Worm (Caenorhabditis elegans): ENCODE data around the gene pals-17.

The pals-17 gene

DNA sequence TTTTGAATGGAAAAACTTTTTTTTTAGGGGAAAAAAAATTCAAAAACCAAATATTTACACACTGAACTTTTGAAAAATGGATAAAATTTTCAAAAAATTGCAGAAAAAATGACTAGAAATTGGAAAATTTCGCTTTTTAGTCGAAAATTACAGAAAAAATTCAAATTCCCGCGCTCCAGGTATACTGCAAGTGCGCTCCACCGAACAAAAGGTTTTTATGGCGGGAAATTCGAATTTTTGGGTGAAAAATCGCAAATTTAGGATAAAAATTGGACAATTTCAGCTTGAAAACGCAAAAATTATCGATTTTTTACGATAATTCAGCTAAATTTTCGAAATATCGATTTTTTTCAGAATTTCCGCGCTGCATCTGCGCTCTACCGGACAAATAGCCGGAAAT, 37.6 kb upstream of the pals-17 start:
- TF ChIP-seq ZK546.5 (tag; optimal IDR thresholded peaks at IDR 0.05) (no peak), aha-1 (tag) (peak; percentile 8), nhr-77 (tag; optimal IDR thresholded peaks at IDR 0.05) (no peak), ceh-28 (tag; optimal IDR thresholded peaks at IDR 0.05) (peak; percentile 6), egl-27 (tag; optimal IDR thresholded peaks at IDR 0.05) (no peak), lin-38 (GFP tag; IDR thresholded peaks at IDR 0.05) (peak; percentile 81)

DNA sequence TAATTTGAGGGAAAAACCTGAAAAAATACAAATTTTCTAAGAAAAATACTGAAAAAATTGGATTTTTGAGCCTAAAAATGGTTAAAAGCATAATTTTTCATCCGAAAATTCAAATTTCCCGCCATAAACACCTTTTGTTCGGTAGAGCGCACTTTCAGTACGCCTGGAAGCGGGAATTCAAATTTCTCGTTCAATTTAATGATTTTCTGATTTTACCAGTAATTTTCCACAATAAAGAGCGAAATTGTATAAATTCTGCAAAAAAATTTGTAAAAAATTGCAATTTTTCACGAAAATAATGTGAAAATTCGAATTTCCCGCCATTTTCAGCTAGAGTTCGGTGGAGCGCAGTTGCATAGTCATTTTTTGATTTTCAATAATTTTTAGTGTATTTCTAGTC, 36.8 kb upstream of the pals-17 start:
- TF ChIP-seq madf-5 (GFP tag; IDR thresholded peaks at IDR 0.05) (no peak), hlh-11 (tag; optimal IDR thresholded peaks at IDR 0.05) (no peak), lin-38 (GFP tag; IDR thresholded peaks at IDR 0.05) (peak; percentile 70), tag-97 (GFP tag; IDR thresholded peaks at IDR 0.05) (no peak), skn-1 (tag; optimal IDR thresholded peaks at IDR 0.05) (no peak), mdt-29 (GFP tag; IDR thresholded peaks at IDR 0.05) (no peak), saeg-2 (GFP tag; IDR thresholded peaks at IDR 0.05) (no peak)

DNA sequence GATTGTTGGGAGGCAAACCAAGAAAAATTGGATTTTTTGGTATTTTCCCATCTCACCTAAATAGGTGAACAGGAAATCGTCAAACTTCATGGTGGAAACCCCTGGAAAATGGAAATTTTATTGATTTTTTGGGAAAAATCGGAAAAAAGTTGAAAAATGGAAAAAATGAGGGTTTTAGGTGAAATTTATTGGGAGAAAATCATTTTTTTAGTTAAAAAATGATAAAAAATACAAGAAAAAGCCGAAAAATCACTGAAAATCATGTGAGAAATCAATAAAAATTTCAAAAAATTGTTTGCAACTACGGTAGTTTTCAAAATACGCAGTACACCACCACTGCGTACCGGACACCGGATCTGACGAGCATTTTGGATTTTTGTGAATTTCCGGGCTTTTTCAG, 35.5 kb upstream of the pals-17 start, which contains the start of gene lelo-2:
Gene lelo-2 (minus strand): TSS at position 101 of the 400 bp plus-strand sequence.
- TF ChIP-seq aha-1 (tag) (peak; percentile 27), hif-1 (tag; optimal IDR thresholded peaks at IDR 0.05) (no peak), snpc-4 (tag; optimal IDR thresholded peaks at IDR 0.05) (no peak), dmd-6 (GFP tag; IDR thresholded peaks at IDR 0.05) (no peak), ZK546.5 (tag; optimal IDR thresholded peaks at IDR 0.05) (no peak), fkh-10 (GFP tag; optimal IDR thresholded peaks at IDR 0.05) (no peak), cey-2 (tag; optimal IDR thresholded peaks at IDR 0.05; ENCODE audit: borderline replicate concordance, insufficient read depth) (no peak), daf-19 (GFP tag; conservative IDR thresholded peaks at IDR 0.05) (no peak)

DNA sequence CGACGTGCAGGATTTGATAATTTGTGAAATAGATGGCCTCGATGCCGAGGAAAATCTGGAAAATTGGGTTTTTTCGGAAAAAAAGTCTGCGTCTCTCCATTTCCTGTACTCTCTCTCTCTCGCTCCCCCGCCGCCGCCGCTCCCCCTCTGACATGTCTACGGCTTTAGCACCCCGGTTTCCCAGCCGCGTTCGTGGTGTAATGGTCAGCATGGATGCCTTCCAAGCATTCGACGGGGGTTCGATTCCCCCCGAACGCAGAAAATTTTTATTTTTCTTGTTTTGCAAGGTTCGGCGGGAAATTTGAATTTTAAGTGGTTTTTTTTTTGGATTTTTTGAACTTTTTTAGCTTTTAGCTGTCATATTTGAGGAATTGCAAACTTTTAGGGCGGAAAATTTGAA, 32.7 kb upstream of the pals-17 start:
- TF ChIP-seq dmd-6 (GFP tag; IDR thresholded peaks at IDR 0.05) = peak; percentile 53
- peak; percentile 90 for TF ChIP-seq lim-7 (GFP tag; IDR thresholded peaks at IDR 0.05)
- TF ChIP-seq egl-27 (tag; optimal IDR thresholded peaks at IDR 0.05) = no peak
- TF ChIP-seq daf-12 (tag; optimal IDR thresholded peaks at IDR 0.05) = no peak
- no peak for TF ChIP-seq ces-1 (GFP tag; optimal IDR thresholded peaks at IDR 0.05)
- no peak for TF ChIP-seq jun-1 (tag; optimal IDR thresholded peaks at IDR 0.05)
- no peak for TF ChIP-seq unc-62 (GFP tag; optimal IDR thresholded peaks at IDR 0.05 in 1 of 2)
- no peak for TF ChIP-seq unc-62 (tag; optimal IDR thresholded peaks at IDR 0.05)
- peak; percentile 86 for TF ChIP-seq Y48G9A.11 (GFP tag; IDR thresholded peaks at IDR 0.05)
- TF ChIP-seq D1046.2 (GFP tag; IDR thresholded peaks at IDR 0.05) = peak; percentile 87; the same call in 1 of the 2 replicates
- TF ChIP-seq lsy-2 (tag; optimal IDR thresholded peaks at IDR 0.05) = peak; percentile 43 to 79
- no peak for TF ChIP-seq ZK546.5 (tag; optimal IDR thresholded peaks at IDR 0.05)
- TF ChIP-seq snpc-4 (tag; optimal IDR thresholded peaks at IDR 0.05) = no peak
- TF ChIP-seq fkh-10 (GFP tag; optimal IDR thresholded peaks at IDR 0.05) = peak; percentile 56
- no peak for TF ChIP-seq pqm-1 (tag; optimal IDR thresholded peaks at IDR 0.05)
- TF ChIP-seq daf-16 (GFP tag; optimal IDR thresholded peaks at IDR 0.05) = peak; percentile 37 to 52
- TF ChIP-seq daf-16 (tag; optimal IDR thresholded peaks at IDR 0.05) = peak; percentile 58
- TF ChIP-seq skn-1 (tag; optimal IDR thresholded peaks at IDR 0.05) = no peak
- no peak for TF ChIP-seq zip-2 (tag; optimal IDR thresholded peaks at IDR 0.05)
- no peak for TF ChIP-seq nhr-6 (tag; optimal IDR thresholded peaks at IDR 0.05)
- TF ChIP-seq gei-8 (GFP tag; optimal IDR thresholded peaks at IDR 0.05) = peak; percentile 14
- TF ChIP-seq lir-3 (tag; optimal IDR thresholded peaks at IDR 0.05) = no peak
- TF ChIP-seq fos-1 (tag; optimal IDR thresholded peaks at IDR 0.05) = no peak
- TF ChIP-seq nhr-11 (tag; optimal IDR thresholded peaks at IDR 0.05) = peak; percentile 53
- peak; percentile 83 for TF ChIP-seq tra-1 (GFP tag; IDR thresholded peaks at IDR 0.05)
- peak; percentile 88 for TF ChIP-seq vab-7 (GFP tag; IDR thresholded peaks at IDR 0.05)
- TF ChIP-seq nhr-48 (tag; optimal IDR thresholded peaks at IDR 0.05) = no peak
- TF ChIP-seq ztf-7 (tag; optimal IDR thresholded peaks at IDR 0.05) = no peak
- TF ChIP-seq unc-130 (GFP tag; optimal IDR thresholded peaks at IDR 0.05) = peak; percentile 21
- peak; percentile 82 for TF ChIP-seq T26A8.4 (GFP tag; IDR thresholded peaks at IDR 0.05)
- peak; percentile 91 for TF ChIP-seq hmg-1.1 (GFP tag; IDR thresholded peaks at IDR 0.05)
- no peak for TF ChIP-seq zag-1 (tag; optimal IDR thresholded peaks at IDR 0.05)
- TF ChIP-seq mxl-2 (GFP tag; conservative IDR thresholded peaks at IDR 0.05) = 0 out of 2 replicates have a peak, but pooled peaks have one; percentile 33
- no peak for TF ChIP-seq daf-8 (GFP tag; IDR thresholded peaks at IDR 0.05)
- no peak for TF ChIP-seq aly-2 (tag; optimal IDR thresholded peaks at IDR 0.05)
